In genomic region chr3L:5145814-5146244, dm6 we compare ENCODE assay signal across 1 fruit fly cellular context.
TF ChIP-seq lines count a peak whose summit lies in the region.

TSS of gene Fitm (minus strand) at chr3L:5146063.
TSS of gene AlaRS-m (plus strand) at chr3L:5146098.

TF ChIP-seq in whole organism, embryonic, 481 proteins besides CTCF, POLR2A, EP300 and RAD21 (continued from another document and continues in another):
- TF ChIP-seq vfl (GFP tag; optimal IDR thresholded peaks at IDR 0.05; lab: Kevin White, UChicago): no peak
- TF ChIP-seq CG13287 (GFP tag; IDR thresholded peaks at IDR 0.05; lab: Robert Waterston, UW; ENCODE audit: partially characterized antibody): peak; percentile 51; the same call in 1 of the 2 replicates
- TF ChIP-seq Elba2 (GFP tag; optimal IDR thresholded peaks at IDR 0.05; lab: Kevin White, UChicago): peak; percentile 75
- TF ChIP-seq Drgx (GFP tag; IDR thresholded peaks at IDR 0.05; lab: Robert Waterston, UW): no peak
- TF ChIP-seq CG12942 (GFP tag; optimal IDR thresholded peaks at IDR 0.05; lab: Kevin White, UChicago): no peak
- no peak for TF ChIP-seq caup (GFP tag; optimal IDR thresholded peaks at IDR 0.05; lab: Kevin White, UChicago; ENCODE audit: severe bottlenecking)
- TF ChIP-seq slou (GFP tag; optimal IDR thresholded peaks at IDR 0.05; lab: Kevin White, UChicago): no peak
- TF ChIP-seq Atf3 (GFP tag; optimal IDR thresholded peaks at IDR 0.05; lab: Kevin White, UChicago): no peak
- TF ChIP-seq emc (GFP tag; optimal IDR thresholded peaks at IDR 0.05; lab: Kevin White, UChicago): no peak
- no peak for TF ChIP-seq cg (GFP tag; optimal IDR thresholded peaks at IDR 0.05; lab: Kevin White, UChicago)
- TF ChIP-seq sisA (GFP tag; IDR thresholded peaks at IDR 0.05; lab: Robert Waterston, UW): no peak
- TF ChIP-seq Neu2 (GFP tag; optimal IDR thresholded peaks at IDR 0.05; lab: Kevin White, UChicago; ENCODE audit: borderline replicate concordance): no peak
- no peak for TF ChIP-seq CG14014 (GFP tag; IDR thresholded peaks at IDR 0.05; lab: Robert Waterston, UW)
- peak; percentile 33 for TF ChIP-seq dm (GFP tag; optimal IDR thresholded peaks at IDR 0.05; lab: Kevin White, UChicago)
- TF ChIP-seq CG17359 (tag; optimal IDR thresholded peaks at IDR 0.05; lab: Kevin White, UChicago): no peak
- no peak for TF ChIP-seq slp2 (GFP tag; optimal IDR thresholded peaks at IDR 0.05; lab: Kevin White, UChicago)
- no peak for TF ChIP-seq CG6654 (GFP tag; optimal IDR thresholded peaks at IDR 0.05; lab: Kevin White, UChicago)
- TF ChIP-seq oc (tag; optimal IDR thresholded peaks at IDR 0.05; lab: Kevin White, UChicago): no peak
- no peak for TF ChIP-seq CG1832 (GFP tag; optimal IDR thresholded peaks at IDR 0.05; lab: Kevin White, UChicago)
- no peak for TF ChIP-seq slbo (GFP tag; IDR thresholded peaks at IDR 0.05; lab: Robert Waterston, UW)
- TF ChIP-seq Scr (GFP tag; IDR thresholded peaks at IDR 0.05; lab: Robert Waterston, UW; ENCODE audit: partially characterized antibody): no peak
- no peak for TF ChIP-seq odd (GFP tag; optimal IDR thresholded peaks at IDR 0.05; lab: Kevin White, UChicago)
- no peak for TF ChIP-seq Trl (optimal IDR thresholded peaks at IDR 0.05; lab: Kevin White, UChicago)
- TF ChIP-seq Trl (GFP tag; optimal IDR thresholded peaks at IDR 0.05; lab: Kevin White, UChicago): no peak
- TF ChIP-seq CG8089 (GFP tag; optimal IDR thresholded peaks at IDR 0.05; lab: Kevin White, UChicago): no peak
- TF ChIP-seq Med (GFP tag; lab: Kevin White, UChicago): peak; percentile 68
- TF ChIP-seq toy (GFP tag; IDR thresholded peaks at IDR 0.05; lab: Robert Waterston, UW): no peak
- TF ChIP-seq Lpt (GFP tag; optimal IDR thresholded peaks at IDR 0.05; lab: Kevin White, UChicago): no peak
- no peak for TF ChIP-seq pnt (GFP tag; optimal IDR thresholded peaks at IDR 0.05; lab: Kevin White, UChicago)
- no peak for TF ChIP-seq CG2875 (GFP tag; optimal IDR thresholded peaks at IDR 0.05; lab: Kevin White, UChicago)
- TF ChIP-seq tgo (GFP tag; IDR thresholded peaks at IDR 0.05; lab: Robert Waterston, UW): no peak
- TF ChIP-seq H2.0 (GFP tag; IDR thresholded peaks at IDR 0.05; lab: Robert Waterston, UW): no peak
- no peak for TF ChIP-seq Poxn (GFP tag; IDR thresholded peaks at IDR 0.05; lab: Robert Waterston, UW)
- TF ChIP-seq Mad (GFP tag; optimal IDR thresholded peaks at IDR 0.05; lab: Kevin White, UChicago): no peak
- TF ChIP-seq CG6683 (GFP tag; optimal IDR thresholded peaks at IDR 0.05; lab: Kevin White, UChicago): no peak
- TF ChIP-seq Spps (tag; optimal IDR thresholded peaks at IDR 0.05; lab: Kevin White, UChicago): no peak
- no peak for TF ChIP-seq ssp (GFP tag; IDR thresholded peaks at IDR 0.05; lab: Robert Waterston, UW)
- TF ChIP-seq CG9215 (GFP tag; IDR thresholded peaks at IDR 0.05; lab: Robert Waterston, UW): no peak
- no peak for TF ChIP-seq CG8388 (GFP tag; optimal IDR thresholded peaks at IDR 0.05; lab: Kevin White, UChicago)
- TF ChIP-seq Vsx1 (GFP tag; optimal IDR thresholded peaks at IDR 0.05; lab: Kevin White, UChicago): no peak
- TF ChIP-seq Ets65A (GFP tag; lab: Kevin White, UChicago): peak; percentile 82
- no peak for TF ChIP-seq CG1792 (GFP tag; optimal IDR thresholded peaks at IDR 0.05; lab: Kevin White, UChicago)
- peak; percentile 96 for TF ChIP-seq sd (tag; optimal IDR thresholded peaks at IDR 0.05; lab: Kevin White, UChicago)
- no peak for TF ChIP-seq Max (GFP tag; optimal IDR thresholded peaks at IDR 0.05; lab: Kevin White, UChicago)
- TF ChIP-seq bab2 (GFP tag; optimal IDR thresholded peaks at IDR 0.05; lab: Kevin White, UChicago): no peak
- TF ChIP-seq vnd (GFP tag; IDR thresholded peaks at IDR 0.05; lab: Robert Waterston, UW; ENCODE audit: partially characterized antibody): no peak
- TF ChIP-seq CG3838 (GFP tag; optimal IDR thresholded peaks at IDR 0.05; lab: Kevin White, UChicago): no peak
- no peak for TF ChIP-seq sima (GFP tag; optimal IDR thresholded peaks at IDR 0.05; lab: Kevin White, UChicago)
- no peak for TF ChIP-seq D19A (tag; optimal IDR thresholded peaks at IDR 0.05; lab: Kevin White, UChicago)
- no peak for TF ChIP-seq z (GFP tag; IDR thresholded peaks at IDR 0.05; lab: Robert Waterston, UW)
- no peak for TF ChIP-seq CrebB (tag; optimal IDR thresholded peaks at IDR 0.05; lab: Kevin White, UChicago)
- TF ChIP-seq jigr1 (GFP tag; IDR thresholded peaks at IDR 0.05; lab: Robert Waterston, UW): no peak
- no peak for TF ChIP-seq Tbp (GFP tag; optimal IDR thresholded peaks at IDR 0.05; lab: Kevin White, UChicago)
- TF ChIP-seq ind (GFP tag; optimal IDR thresholded peaks at IDR 0.05; lab: Kevin White, UChicago): no peak
- no peak for TF ChIP-seq CG15011 (GFP tag; optimal IDR thresholded peaks at IDR 0.05; lab: Kevin White, UChicago)
- no peak for TF ChIP-seq salm (tag; optimal IDR thresholded peaks at IDR 0.05; lab: Kevin White, UChicago)
- no peak for TF ChIP-seq gsb (GFP tag; IDR thresholded peaks at IDR 0.05; lab: Robert Waterston, UW)
- peak; percentile 42 for TF ChIP-seq Sry-β (GFP tag; optimal IDR thresholded peaks at IDR 0.05; lab: Kevin White, UChicago)
- TF ChIP-seq dimm (GFP tag; IDR thresholded peaks at IDR 0.05; lab: Robert Waterston, UW): no peak
- TF ChIP-seq cas (GFP tag; IDR thresholded peaks at IDR 0.05; lab: Robert Waterston, UW): no peak
- TF ChIP-seq CG42726 (GFP tag; IDR thresholded peaks at IDR 0.05; lab: Robert Waterston, UW; ENCODE audit: partially characterized antibody): no peak
- no peak for TF ChIP-seq MTF-1 (GFP tag; optimal IDR thresholded peaks at IDR 0.05; lab: Kevin White, UChicago; ENCODE audit: borderline replicate concordance)
- no peak for TF ChIP-seq CoRest (tag; optimal IDR thresholded peaks at IDR 0.05; lab: Kevin White, UChicago)
- no peak for TF ChIP-seq CG2120 (GFP tag; optimal IDR thresholded peaks at IDR 0.05; lab: Kevin White, UChicago)
- peak; percentile 7 for TF ChIP-seq Fer1 (GFP tag; optimal IDR thresholded peaks at IDR 0.05; lab: Kevin White, UChicago)
- TF ChIP-seq Mrtf (GFP tag; IDR thresholded peaks at IDR 0.05; lab: Robert Waterston, UW): no peak
- TF ChIP-seq dpn (GFP tag; optimal IDR thresholded peaks at IDR 0.05; lab: Kevin White, UChicago): no peak
- peak; percentile 92 to 98 for TF ChIP-seq insv (GFP tag; optimal IDR thresholded peaks at IDR 0.05; lab: Kevin White, UChicago)
- TF ChIP-seq CG6175 (GFP tag; IDR thresholded peaks at IDR 0.05; lab: Robert Waterston, UW): no peak
- TF ChIP-seq CG12299 (tag; optimal IDR thresholded peaks at IDR 0.05; lab: Kevin White, UChicago): no peak
- TF ChIP-seq yki (optimal IDR thresholded peaks at IDR 0.05; lab: Kevin White, UChicago): no peak
- no peak for TF ChIP-seq NK7.1 (GFP tag; optimal IDR thresholded peaks at IDR 0.05; lab: Kevin White, UChicago)
- TF ChIP-seq sug (tag; optimal IDR thresholded peaks at IDR 0.05; lab: Kevin White, UChicago): no peak
- TF ChIP-seq ATbp (GFP tag; optimal IDR thresholded peaks at IDR 0.05; lab: Kevin White, UChicago): no peak
- no peak for TF ChIP-seq tll (GFP tag; optimal IDR thresholded peaks at IDR 0.05; lab: Kevin White, UChicago)
- TF ChIP-seq lov (optimal IDR thresholded peaks at IDR 0.05; lab: Kevin White, UChicago): no peak
- no peak for TF ChIP-seq lov (GFP tag; IDR thresholded peaks at IDR 0.05; lab: Robert Waterston, UW)
- TF ChIP-seq ato (GFP tag; IDR thresholded peaks at IDR 0.05; lab: Robert Waterston, UW; ENCODE audit: partially characterized antibody): 0 out of 2 replicates have a peak, but pooled peaks have one; percentile 19
- TF ChIP-seq sr (GFP tag; IDR thresholded peaks at IDR 0.05; lab: Robert Waterston, UW): no peak
- no peak for TF ChIP-seq CG8290 (GFP tag; optimal IDR thresholded peaks at IDR 0.05; lab: Kevin White, UChicago)
- TF ChIP-seq CG8290 (tag; optimal IDR thresholded peaks at IDR 0.05; lab: Kevin White, UChicago): no peak
- TF ChIP-seq CG32767 (GFP tag; IDR thresholded peaks at IDR 0.05; lab: Robert Waterston, UW): no peak
- TF ChIP-seq C15 (GFP tag; IDR thresholded peaks at IDR 0.05; lab: Robert Waterston, UW): no peak
- no peak for TF ChIP-seq Hey (tag; optimal IDR thresholded peaks at IDR 0.05; lab: Kevin White, UChicago)
- TF ChIP-seq ab (GFP tag; optimal IDR thresholded peaks at IDR 0.05; lab: Kevin White, UChicago): no peak
- TF ChIP-seq ftz-f1 (GFP tag; optimal IDR thresholded peaks at IDR 0.05; lab: Kevin White, UChicago): no peak
- no peak for TF ChIP-seq Sry-δ (GFP tag; optimal IDR thresholded peaks at IDR 0.05; lab: Kevin White, UChicago)
- TF ChIP-seq ap (GFP tag; IDR thresholded peaks at IDR 0.05; lab: Robert Waterston, UW): no peak
- TF ChIP-seq H15 (GFP tag; IDR thresholded peaks at IDR 0.05; lab: Robert Waterston, UW): no peak
- no peak for TF ChIP-seq corto (GFP tag; optimal IDR thresholded peaks at IDR 0.05; lab: Kevin White, UChicago)
- no peak for TF ChIP-seq CG17829 (tag; optimal IDR thresholded peaks at IDR 0.05; lab: Kevin White, UChicago)
- TF ChIP-seq gcm2 (GFP tag; optimal IDR thresholded peaks at IDR 0.05; lab: Kevin White, UChicago): no peak
- no peak for TF ChIP-seq ewg (GFP tag; optimal IDR thresholded peaks at IDR 0.05; lab: Kevin White, UChicago)
- peak in 1 of 2 experiments; percentile 99 for TF ChIP-seq Hr78 (GFP tag; optimal IDR thresholded peaks at IDR 0.05; lab: Kevin White, UChicago)
- TF ChIP-seq CG11093 (GFP tag; IDR thresholded peaks at IDR 0.05; lab: Robert Waterston, UW): no peak
- no peak for TF ChIP-seq amos (GFP tag; IDR thresholded peaks at IDR 0.05; lab: Robert Waterston, UW; ENCODE audit: partially characterized antibody)
- no peak for TF ChIP-seq bowl (GFP tag; IDR thresholded peaks at IDR 0.05; lab: Robert Waterston, UW)
- 0 out of 3 replicates have a peak, but pooled peaks have one; percentile 35 for TF ChIP-seq HLH4C (GFP tag; IDR thresholded peaks at IDR 0.05; lab: Robert Waterston, UW; ENCODE audit: partially characterized antibody)
- TF ChIP-seq Bgb (GFP tag; IDR thresholded peaks at IDR 0.05; lab: Robert Waterston, UW; ENCODE audit: partially characterized antibody): peak; percentile 45; the same call in 1 of the 2 replicates
- TF ChIP-seq CG31388 (GFP tag; optimal IDR thresholded peaks at IDR 0.05; lab: Kevin White, UChicago): no peak
- TF ChIP-seq CG17186 (GFP tag; optimal IDR thresholded peaks at IDR 0.05; lab: Kevin White, UChicago): no peak
- no peak for TF ChIP-seq run (tag; optimal IDR thresholded peaks at IDR 0.05; lab: Kevin White, UChicago)
- TF ChIP-seq knrl (GFP tag; IDR thresholded peaks at IDR 0.05; lab: Robert Waterston, UW; ENCODE audit: partially characterized antibody): no peak
- peak; percentile 17 for TF ChIP-seq nom (GFP tag; optimal IDR thresholded peaks at IDR 0.05; lab: Kevin White, UChicago)
- no peak for TF ChIP-seq Atf6 (GFP tag; IDR thresholded peaks at IDR 0.05; lab: Robert Waterston, UW)
- no peak for TF ChIP-seq pum (GFP tag; optimal IDR thresholded peaks at IDR 0.05; lab: Kevin White, UChicago)
- no peak for TF ChIP-seq Abd-B (GFP tag; optimal IDR thresholded peaks at IDR 0.05; lab: Kevin White, UChicago)
- no peak for TF ChIP-seq CG13894 (tag; optimal IDR thresholded peaks at IDR 0.05; lab: Kevin White, UChicago)
- TF ChIP-seq sens (GFP tag; lab: Kevin White, UChicago): peak; percentile 88
- no peak for TF ChIP-seq Xbp1 (GFP tag; optimal IDR thresholded peaks at IDR 0.05; lab: Kevin White, UChicago)
- TF ChIP-seq CG16813 (GFP tag; IDR thresholded peaks at IDR 0.05; lab: Robert Waterston, UW; ENCODE audit: partially characterized antibody): no peak
- TF ChIP-seq dati (GFP tag; IDR thresholded peaks at IDR 0.05; lab: Robert Waterston, UW): no peak
- no peak for TF ChIP-seq CG17328 (GFP tag; IDR thresholded peaks at IDR 0.05; lab: Robert Waterston, UW)
- no peak for TF ChIP-seq CG1024 (GFP tag; IDR thresholded peaks at IDR 0.05; lab: Robert Waterston, UW)
- TF ChIP-seq CG7357 (GFP tag; IDR thresholded peaks at IDR 0.05; lab: Robert Waterston, UW): no peak
- no peak for TF ChIP-seq Bdp1 (GFP tag; optimal IDR thresholded peaks at IDR 0.05; lab: Kevin White, UChicago)
- TF ChIP-seq CG11247 (GFP tag; IDR thresholded peaks at IDR 0.05; lab: Robert Waterston, UW): no peak
- TF ChIP-seq zen (tag; optimal IDR thresholded peaks at IDR 0.05; lab: Kevin White, UChicago): no peak
- no peak for TF ChIP-seq zf30C (GFP tag; optimal IDR thresholded peaks at IDR 0.05; lab: Kevin White, UChicago)
- no peak for TF ChIP-seq maf-S (GFP tag; optimal IDR thresholded peaks at IDR 0.05; lab: Kevin White, UChicago)
- no peak for TF ChIP-seq CG13775 (GFP tag; optimal IDR thresholded peaks at IDR 0.05; lab: Kevin White, UChicago)
- TF ChIP-seq CG9437 (GFP tag; optimal IDR thresholded peaks at IDR 0.05; lab: Kevin White, UChicago): no peak
- TF ChIP-seq CG9876 (GFP tag; optimal IDR thresholded peaks at IDR 0.05; lab: Kevin White, UChicago): no peak
- TF ChIP-seq CG10959 (GFP tag; IDR thresholded peaks at IDR 0.05; lab: Robert Waterston, UW): no peak
- no peak for TF ChIP-seq grn (GFP tag; optimal IDR thresholded peaks at IDR 0.05; lab: Kevin White, UChicago)
- TF ChIP-seq ERR (GFP tag; optimal IDR thresholded peaks at IDR 0.05; lab: Kevin White, UChicago): no peak
- TF ChIP-seq Opbp (GFP tag; IDR thresholded peaks at IDR 0.05; lab: Robert Waterston, UW; ENCODE audit: partially characterized antibody): 0 out of 3 replicates have a peak, but pooled peaks have one; percentile 8
- peak; percentile 99 for TF ChIP-seq Blimp-1 (GFP tag; optimal IDR thresholded peaks at IDR 0.05; lab: Kevin White, UChicago)
- no peak for TF ChIP-seq NC2β (GFP tag; optimal IDR thresholded peaks at IDR 0.05; lab: Kevin White, UChicago)
- no peak for TF ChIP-seq bigmax (GFP tag; optimal IDR thresholded peaks at IDR 0.05; lab: Kevin White, UChicago)
- TF ChIP-seq fru (optimal IDR thresholded peaks at IDR 0.05; lab: Kevin White, UChicago): no peak
- no peak for TF ChIP-seq CG7987 (GFP tag; optimal IDR thresholded peaks at IDR 0.05; lab: Kevin White, UChicago)
- TF ChIP-seq MBD-R2 (GFP tag; IDR thresholded peaks at IDR 0.05; lab: Robert Waterston, UW): peak; percentile 99
- TF ChIP-seq so (GFP tag; IDR thresholded peaks at IDR 0.05; lab: Robert Waterston, UW): 0 out of 3 replicates have a peak, but pooled peaks have one; percentile 13
- TF ChIP-seq CG5180 (GFP tag; optimal IDR thresholded peaks at IDR 0.05; lab: Kevin White, UChicago): no peak
- TF ChIP-seq CG7963 (GFP tag; IDR thresholded peaks at IDR 0.05; lab: Robert Waterston, UW; ENCODE audit: partially characterized antibody): no peak
- no peak for TF ChIP-seq CG10267 (tag; optimal IDR thresholded peaks at IDR 0.05; lab: Kevin White, UChicago)
- no peak for TF ChIP-seq CG18764 (GFP tag; optimal IDR thresholded peaks at IDR 0.05; lab: Kevin White, UChicago)
